Worm (Caenorhabditis elegans) whole organism, late embryonic: ENCODE data around the gene R03E9.2.

Experiments used
- C38D4.7 ChIP-seq: fragments of 200-800 bp; sonication (Bioruptor generic); optimal IDR thresholded peaks from 2 replicates; lab custom pipeline; 2018; ENCODE audit warnings: mild to moderate bottlenecking, missing genetic modification characterization, moderate library complexity, missing compliant biosample characterization
- K09A11.1 ChIP-seq: sonication (generic microtip); optimal IDR thresholded peaks from 2 replicates; lab custom pipeline; 2017; ENCODE audit warnings: antibody characterized with exemption, mild to moderate bottlenecking, missing genetic modification characterization, missing compliant biosample characterization; ENCODE audit not compliant: insufficient read depth
- T23F11.4 ChIP-seq: fragments of 200-800 bp; sonication (Bioruptor generic); optimal IDR thresholded peaks from 2 replicates; lab custom pipeline; 2018; ENCODE audit warnings: mild to moderate bottlenecking, missing genetic modification characterization, missing compliant biosample characterization
- Y22D7AL.16 ChIP-seq: sonication (generic microtip); optimal IDR thresholded peaks from 2 replicates; lab custom pipeline; 2016; ENCODE audit warnings: missing genetic modification characterization, missing compliant biosample characterization
- ahr-1 ChIP-seq: sonication (generic microtip); optimal IDR thresholded peaks from 2 replicates; lab custom pipeline; 2016; ENCODE audit warnings: missing genetic modification characterization, missing compliant biosample characterization
- ama-1 ChIP-seq: fragments of 150-350 bp; optimal IDR thresholded peaks from 2 replicates; lab custom pipeline; 2014
- ceh-14 ChIP-seq: sonication (generic microtip); optimal IDR thresholded peaks from 2 replicates; lab custom pipeline; 2016; ENCODE audit warnings: missing genotype, missing genetic modification characterization, missing compliant biosample characterization
- ceh-18 ChIP-seq: sonication (generic microtip); optimal IDR thresholded peaks from 2 replicates; lab custom pipeline; 2016; ENCODE audit warnings: missing genetic modification characterization, missing compliant biosample characterization
- ceh-19 ChIP-seq: fragments of 200-800 bp; sonication (Bioruptor generic); optimal IDR thresholded peaks from 2 replicates; lab custom pipeline; 2018; ENCODE audit warnings: mild to moderate bottlenecking, missing genetic modification characterization, missing compliant biosample characterization
- ceh-2 ChIP-seq: sonication (generic microtip); optimal IDR thresholded peaks from 2 replicates; lab custom pipeline; 2016; ENCODE audit warnings: missing genotype, missing genetic modification characterization, missing compliant biosample characterization
- ceh-22 ChIP-seq: sonication (generic microtip); optimal IDR thresholded peaks from 2 replicates; lab custom pipeline; 2017; ENCODE audit warnings: missing biosample characterization, missing genetic modification characterization
- ceh-30 ChIP-seq: fragments of 150-350 bp; optimal IDR thresholded peaks from 2 replicates; lab custom pipeline; 2014; ENCODE audit warnings: missing biosample characterization, missing genetic modification characterization
- ceh-31 ChIP-seq: sonication (generic microtip); optimal IDR thresholded peaks from 2 replicates; lab custom pipeline; 2016; ENCODE audit warnings: missing genetic modification characterization, missing compliant biosample characterization
- ceh-48 ChIP-seq: sonication (generic microtip); optimal IDR thresholded peaks from 2 replicates; lab custom pipeline; 2016; ENCODE audit warnings: missing genetic modification characterization, inconsistent platforms, missing compliant biosample characterization
- ceh-6 ChIP-seq: fragments of 200-800 bp; sonication (Bioruptor generic); optimal IDR thresholded peaks from 2 replicates; lab custom pipeline; 2018; ENCODE audit warnings: mild to moderate bottlenecking, missing genetic modification characterization, missing compliant biosample characterization
- ceh-9 ChIP-seq: sonication (generic microtip); optimal IDR thresholded peaks from 2 replicates; lab custom pipeline; 2016; ENCODE audit warnings: mild to moderate bottlenecking, missing genetic modification characterization, inconsistent platforms, missing compliant biosample characterization
- che-1 ChIP-seq: sonication (generic microtip); optimal IDR thresholded peaks from 2 replicates; lab custom pipeline; 2016; ENCODE audit warnings: mild to moderate bottlenecking, missing genetic modification characterization, missing compliant biosample characterization
- dve-1 ChIP-seq: sonication (generic microtip); optimal IDR thresholded peaks from 2 replicates; lab custom pipeline; 2017; ENCODE audit warnings: antibody characterized with exemption, mild to moderate bottlenecking, missing genetic modification characterization, missing compliant biosample characterization
- elt-2 ChIP-seq: sonication (generic microtip); optimal IDR thresholded peaks from 2 replicates; lab custom pipeline; 2016; ENCODE audit warnings: missing genetic modification reagents, missing genetic modification characterization, missing compliant biosample characterization
- elt-4 ChIP-seq: sonication (generic microtip); optimal IDR thresholded peaks from 2 replicates; lab custom pipeline; 2016; ENCODE audit warnings: missing genetic modification characterization, missing compliant biosample characterization
- fkh-10 ChIP-seq: fragments of 150-350 bp; optimal IDR thresholded peaks from 2 replicates; lab custom pipeline; 2014; ENCODE audit warnings: missing biosample characterization, missing genetic modification reagents, missing genetic modification characterization
- fkh-6 ChIP-seq: sonication (generic microtip); optimal IDR thresholded peaks from 2 replicates; lab custom pipeline; 2016; ENCODE audit warnings: missing genetic modification characterization, missing compliant biosample characterization
- hlh-15 ChIP-seq: sonication (generic microtip); optimal IDR thresholded peaks from 2 replicates; lab custom pipeline; 2016; ENCODE audit warnings: missing genetic modification characterization, missing compliant biosample characterization
- hlh-30 ChIP-seq: sonication (generic microtip); optimal IDR thresholded peaks from 2 replicates; lab custom pipeline; 2017; ENCODE audit warnings: antibody characterized with exemption, missing genetic modification characterization, missing compliant biosample characterization; ENCODE audit not compliant: insufficient read depth
- hlh-8 ChIP-seq: sonication (generic microtip); optimal IDR thresholded peaks from 2 replicates; lab custom pipeline; 2016; ENCODE audit warnings: missing genotype, missing genetic modification characterization, missing compliant biosample characterization
- lim-6 ChIP-seq: sonication (generic microtip); optimal IDR thresholded peaks from 2 replicates; lab custom pipeline; 2016; ENCODE audit warnings: missing genetic modification characterization, missing compliant biosample characterization
- nfya-1 ChIP-seq: sonication (generic microtip); optimal IDR thresholded peaks from 2 replicates; lab custom pipeline; 2017; ENCODE audit warnings: missing genetic modification characterization, mild to moderate bottlenecking, missing compliant biosample characterization, antibody characterized with exemption, moderate library complexity
- pag-3 ChIP-seq: sonication (generic microtip); optimal IDR thresholded peaks from 2 replicates; lab custom pipeline; 2016; ENCODE audit warnings: missing compliant biosample characterization, missing genetic modification characterization, borderline replicate concordance
- pat-9 ChIP-seq: fragments of 200-800 bp; sonication (Bioruptor generic); optimal IDR thresholded peaks from 2 replicates; lab custom pipeline; 2018; ENCODE audit warnings: mild to moderate bottlenecking, missing genetic modification characterization, moderate library complexity, missing compliant biosample characterization
- pax-1 ChIP-seq: fragments of 150-350 bp; optimal IDR thresholded peaks from 2 replicates; lab custom pipeline; 2014; ENCODE audit warnings: missing biosample characterization, missing genetic modification characterization
- pha-4 ChIP-seq: fragments of 150-350 bp; optimal IDR thresholded peaks from 2 replicates; lab custom pipeline; 2018; ENCODE audit warnings: missing biosample characterization, missing genetic modification reagents, missing genetic modification characterization
- pqm-1 ChIP-seq: sonication (generic microtip); optimal IDR thresholded peaks from 2 replicates; lab custom pipeline; 2016; ENCODE audit warnings: missing genetic modification characterization, missing compliant biosample characterization
- pros-1 ChIP-seq: fragments of 150-350 bp; optimal IDR thresholded peaks from 2 replicates; lab custom pipeline; 2014; ENCODE audit warnings: missing biosample characterization, missing genetic modification reagents, missing genetic modification characterization
- ref-2 ChIP-seq: sonication (generic microtip); optimal IDR thresholded peaks from 2 replicates; lab custom pipeline; 2016; ENCODE audit warnings: missing genetic modification characterization, missing compliant biosample characterization
- rnt-1 ChIP-seq: sonication (generic microtip); optimal IDR thresholded peaks from 2 replicates; lab custom pipeline; 2016; ENCODE audit warnings: missing genetic modification characterization, missing compliant biosample characterization
- sdc-2 ChIP-seq: sonication (generic microtip); optimal IDR thresholded peaks from 2 replicates; lab custom pipeline; 2016; ENCODE audit warnings: missing genotype, missing genetic modification characterization, missing compliant biosample characterization
- sox-4 ChIP-seq: sonication (generic microtip); optimal IDR thresholded peaks from 2 replicates; lab custom pipeline; 2017; ENCODE audit warnings: mild to moderate bottlenecking, missing genetic modification characterization, inconsistent platforms, missing compliant biosample characterization
- syd-9 ChIP-seq: sonication (generic microtip); optimal IDR thresholded peaks from 2 replicates; lab custom pipeline; 2016; ENCODE audit warnings: mild to moderate bottlenecking, missing genetic modification characterization, moderate library complexity, missing compliant biosample characterization
- tbx-2 ChIP-seq: sonication (generic microtip); optimal IDR thresholded peaks from 2 replicates; lab custom pipeline; 2016; ENCODE audit warnings: missing genetic modification characterization, missing compliant biosample characterization
- tbx-7 ChIP-seq: sonication (generic microtip); optimal IDR thresholded peaks from 2 replicates; lab custom pipeline; 2016; ENCODE audit warnings: missing genotype, missing genetic modification characterization, missing compliant biosample characterization
- unc-42 ChIP-seq: sonication (generic microtip); optimal IDR thresholded peaks from 2 replicates; lab custom pipeline; 2016; ENCODE audit warnings: missing genotype, missing genetic modification characterization, missing compliant biosample characterization
- unc-55 ChIP-seq: sonication (generic microtip); optimal IDR thresholded peaks from 2 replicates; lab custom pipeline; 2017; ENCODE audit warnings: missing biosample characterization, missing genetic modification reagents, missing genetic modification characterization
- unc-86 ChIP-seq: sonication (generic microtip); optimal IDR thresholded peaks from 2 replicates; lab custom pipeline; 2016; ENCODE audit warnings: missing genetic modification characterization, missing compliant biosample characterization

R03E9.2 gene

DNA sequence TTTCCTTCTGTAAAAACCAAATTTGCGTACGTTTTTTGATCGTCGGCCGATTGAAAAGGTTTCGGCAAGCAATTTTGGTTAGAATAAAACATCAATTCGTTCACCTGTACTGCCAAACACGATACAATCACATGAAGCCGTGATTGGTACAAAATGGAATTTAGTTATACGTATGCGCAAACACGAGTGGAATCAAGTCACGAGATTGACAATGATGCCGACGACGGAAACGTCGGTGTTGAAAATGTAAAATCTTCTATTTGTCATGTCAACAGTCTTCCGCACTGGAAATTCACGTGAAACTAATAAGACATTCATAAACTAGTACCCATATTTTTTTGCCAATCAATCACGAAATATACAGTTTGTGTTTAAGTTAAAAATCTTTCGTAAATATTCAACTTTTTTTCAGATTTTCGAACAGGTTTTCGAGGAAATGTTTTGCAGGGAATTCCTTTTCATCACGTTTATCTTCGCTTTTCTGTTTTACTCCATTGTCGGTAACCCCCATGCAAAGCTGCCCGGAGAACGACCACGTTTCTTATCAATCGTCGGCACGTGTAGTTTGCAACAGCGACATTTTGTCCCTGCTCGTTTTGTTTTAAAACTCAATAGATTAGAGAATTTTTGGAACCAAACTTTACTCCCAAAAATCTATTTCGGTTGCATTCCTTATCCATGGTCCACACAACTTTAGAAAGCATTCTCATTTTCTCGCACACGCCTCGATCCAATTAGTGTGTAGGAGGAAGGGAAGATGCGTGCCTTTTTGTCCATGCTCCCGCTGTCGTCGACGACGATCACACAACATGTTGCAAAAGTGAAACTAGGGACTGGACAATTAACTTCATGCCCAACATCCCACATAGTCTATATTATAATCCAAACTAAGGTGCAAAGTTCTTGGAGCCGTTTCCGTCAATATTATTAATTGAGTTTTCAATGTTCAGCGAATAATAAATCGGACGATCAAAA, 6.2 kb upstream of the R03E9.2 start:
- TF ChIP-seq pha-4 (no peak), unc-42 (tag; lab: Kevin White, UChicago) (peak; percentile 74), lim-6 (no peak), hlh-30 (tag; lab: Kevin White, UChicago) (peak; percentile 6)

DNA sequence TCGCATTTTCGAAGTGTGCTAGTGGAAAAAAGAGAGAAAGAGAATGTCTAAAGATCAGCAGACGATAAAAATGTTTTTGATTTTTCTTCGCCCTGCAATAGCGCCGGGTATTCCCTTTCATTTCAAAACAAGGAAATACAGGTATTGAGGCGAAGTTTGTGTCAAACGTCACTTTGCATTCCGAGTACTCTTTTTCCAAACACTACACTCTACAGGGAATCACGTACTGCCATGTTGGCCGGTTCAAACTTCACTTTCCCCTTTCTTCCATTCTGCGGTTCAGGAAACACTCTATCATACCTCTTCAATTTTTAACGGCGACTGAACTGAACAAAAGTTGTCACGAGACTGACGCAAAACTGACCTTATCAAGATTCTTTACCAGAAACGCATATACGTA, 5.4 kb upstream of the R03E9.2 start:
- TF ChIP-seq ceh-2 (tag; lab: Kevin White, UChicago): no peak
- TF ChIP-seq fkh-6 (tag; lab: Kevin White, UChicago): no peak
- no peak for TF ChIP-seq pros-1
- no peak for TF ChIP-seq ceh-9 (tag; lab: Kevin White, UChicago)
- no peak for TF ChIP-seq hlh-30 (tag; lab: Kevin White, UChicago)
- TF ChIP-seq ahr-1: no peak
- TF ChIP-seq unc-86 (tag; lab: Kevin White, UChicago): no peak
- no peak for TF ChIP-seq sdc-2 (tag; lab: Kevin White, UChicago)
- TF ChIP-seq pat-9 (tag; lab: Kevin White, UChicago): no peak
- TF ChIP-seq T23F11.4 (GFP tag; lab: Kevin White, UChicago): no peak
- TF ChIP-seq elt-2 (tag; lab: Kevin White, UChicago): no peak
- TF ChIP-seq ceh-6 (GFP tag; lab: Kevin White, UChicago): no peak
- TF ChIP-seq ceh-19 (GFP tag; lab: Kevin White, UChicago): no peak
- TF ChIP-seq ceh-14: no peak
- TF ChIP-seq fkh-10 (GFP tag; lab: Kevin White, UChicago): no peak
- TF ChIP-seq K09A11.1 (tag; lab: Kevin White, UChicago): no peak

DNA sequence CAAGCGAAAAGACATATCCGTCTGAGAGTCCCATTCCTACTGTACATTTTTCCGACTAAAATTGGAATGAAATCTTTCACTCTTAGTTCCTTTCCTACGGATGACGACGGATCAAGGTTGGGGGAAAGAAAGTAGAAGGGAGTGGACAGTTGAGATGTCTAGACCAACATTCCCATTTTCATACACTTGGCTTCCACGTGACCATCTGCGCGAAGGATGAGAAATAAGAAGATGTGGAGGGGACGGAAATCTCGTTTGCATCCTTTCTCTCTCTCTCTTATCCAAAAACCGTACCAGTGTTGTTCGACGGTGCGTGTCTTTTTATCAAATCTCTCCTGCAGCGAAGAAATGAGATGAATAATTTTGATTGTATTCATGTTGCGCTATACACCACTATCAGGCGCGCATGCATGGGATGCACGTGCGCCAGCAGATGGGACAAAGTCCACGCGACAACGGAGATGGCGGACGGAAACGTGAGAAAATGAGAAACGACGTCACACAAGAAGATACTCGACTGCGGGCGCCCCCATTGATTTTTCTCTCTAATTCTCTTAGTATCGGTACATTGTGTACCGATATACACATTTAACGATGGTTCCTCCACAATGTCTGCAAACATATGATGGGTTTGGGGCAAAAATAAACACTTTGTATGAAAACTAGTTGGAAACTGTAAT, 4.4 kb upstream of the R03E9.2 start:
- peak; percentile 41 for TF ChIP-seq T23F11.4 (GFP tag; lab: Kevin White, UChicago)
- TF ChIP-seq ama-1 (lab: Kevin White, UChicago): no peak
- peak; percentile 62 for TF ChIP-seq pros-1
- TF ChIP-seq che-1 (tag; lab: Kevin White, UChicago): no peak
- TF ChIP-seq syd-9: no peak
- TF ChIP-seq elt-2 (tag; lab: Kevin White, UChicago): peak; percentile 80
- peak; percentile 74 for TF ChIP-seq hlh-30 (tag; lab: Kevin White, UChicago)
- no peak for TF ChIP-seq Y22D7AL.16 (tag; lab: Kevin White, UChicago)
- TF ChIP-seq fkh-6 (tag; lab: Kevin White, UChicago): no peak
- peak; percentile 85 for TF ChIP-seq ref-2
- TF ChIP-seq dve-1 (tag; lab: Kevin White, UChicago): peak; percentile 41
- TF ChIP-seq pag-3: no peak
- TF ChIP-seq unc-42 (tag; lab: Kevin White, UChicago): peak; percentile 69
- peak; percentile 3 for TF ChIP-seq sdc-2 (tag; lab: Kevin White, UChicago)
- TF ChIP-seq pqm-1 (tag; lab: Kevin White, UChicago): peak; percentile 50
- peak; percentile 92 for TF ChIP-seq rnt-1 (tag; lab: Kevin White, UChicago)
- TF ChIP-seq pax-1 (tag; lab: Kevin White, UChicago): no peak
- peak; percentile 4 for TF ChIP-seq ceh-19 (GFP tag; lab: Kevin White, UChicago)
- TF ChIP-seq tbx-2 (tag; lab: Kevin White, UChicago): peak; percentile 73
- TF ChIP-seq pha-4: no peak
- no peak for TF ChIP-seq fkh-10 (GFP tag; lab: Kevin White, UChicago)
- no peak for TF ChIP-seq hlh-15 (tag; lab: Kevin White, UChicago)
- TF ChIP-seq ceh-48 (tag; lab: Kevin White, UChicago): no peak
- TF ChIP-seq unc-55: peak; percentile 90
- TF ChIP-seq K09A11.1 (tag; lab: Kevin White, UChicago): peak; percentile 38
- TF ChIP-seq C38D4.7: no peak
- TF ChIP-seq hlh-8: peak; percentile 57
- no peak for TF ChIP-seq tbx-7 (tag; lab: Kevin White, UChicago)
- TF ChIP-seq ceh-6 (GFP tag; lab: Kevin White, UChicago): no peak
- no peak for TF ChIP-seq elt-4 (tag; lab: Kevin White, UChicago)
- no peak for TF ChIP-seq ceh-22 (tag; lab: Kevin White, UChicago)
- TF ChIP-seq sox-4 (tag; lab: Kevin White, UChicago): peak; percentile 1
- peak; percentile 55 for TF ChIP-seq nfya-1 (tag; lab: Kevin White, UChicago)
- no peak for TF ChIP-seq ceh-14
- TF ChIP-seq ceh-30 (tag; lab: Kevin White, UChicago): peak; percentile 2
- peak; percentile 70 for TF ChIP-seq ceh-31 (tag; lab: Kevin White, UChicago)
- peak; percentile 94 for TF ChIP-seq ceh-18
